Worm (Caenorhabditis elegans): Measurements from ENCODE around the gene Y116A8C.9.
"Not testable (repeated sequence)": the region's sequence is repeated elsewhere in the genome, so short reads cannot be mapped to it uniquely, and the experiment has no call there.

The Y116A8C.9 gene

DNA sequence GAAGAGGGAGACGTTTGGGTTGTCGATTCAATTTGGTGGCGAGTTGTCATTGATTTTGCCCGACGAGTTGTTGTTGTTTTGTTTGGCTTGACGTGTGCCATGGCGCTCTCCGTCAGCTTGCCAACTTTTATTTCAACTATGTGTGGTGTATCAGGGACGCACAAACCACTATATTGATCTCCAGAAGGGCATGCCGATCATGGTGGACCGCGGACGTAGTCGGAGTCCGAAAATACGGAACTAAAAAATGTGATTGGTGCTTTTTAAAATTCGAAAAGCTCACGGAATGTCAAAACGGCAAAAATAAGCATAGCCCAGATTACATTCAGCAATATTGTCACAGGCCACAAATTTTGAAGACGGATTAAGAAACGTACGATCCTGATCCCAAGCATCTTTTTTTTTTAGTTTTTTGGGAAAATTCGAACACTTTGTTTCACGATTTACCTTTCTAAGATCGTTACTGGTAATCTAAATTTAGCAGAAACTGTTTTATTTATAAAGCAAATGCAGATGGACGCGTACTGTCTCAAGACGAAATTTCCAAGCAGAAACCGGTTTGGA lies 27.3 kb downstream of the Y116A8C.9 start, which contains the start of the genes Y116A8C.470 and Y116A8C.463:
Y116A8C.470 (minus strand) TSS at position 101 of the 564 bp plus-strand sequence.
Y116A8C.463 (plus strand) TSS at position 514 of the 564 bp plus-strand sequence.
- TF ChIP-seq ceh-88 (GFP tag; IDR thresholded peaks at IDR 0.05) (no peak), nhr-85 (tag) (no peak), nhr-20 (tag; optimal IDR thresholded peaks at IDR 0.05) (no peak), nhr-77 (tag; optimal IDR thresholded peaks at IDR 0.05) (no peak), C16A3.4 (tag; optimal IDR thresholded peaks at IDR 0.05) (no peak), efl-1 (optimal IDR thresholded peaks at IDR 0.05) (no peak), efl-1 (GFP tag; optimal IDR thresholded peaks at IDR 0.05 in 1 of 2) (no peak), ztf-4 (tag; optimal IDR thresholded peaks at IDR 0.05) (no peak), mdl-1 (tag; optimal IDR thresholded peaks at IDR 0.05) (no peak), efl-3 (GFP tag; optimal IDR thresholded peaks at IDR 0.05) (no peak)

DNA sequence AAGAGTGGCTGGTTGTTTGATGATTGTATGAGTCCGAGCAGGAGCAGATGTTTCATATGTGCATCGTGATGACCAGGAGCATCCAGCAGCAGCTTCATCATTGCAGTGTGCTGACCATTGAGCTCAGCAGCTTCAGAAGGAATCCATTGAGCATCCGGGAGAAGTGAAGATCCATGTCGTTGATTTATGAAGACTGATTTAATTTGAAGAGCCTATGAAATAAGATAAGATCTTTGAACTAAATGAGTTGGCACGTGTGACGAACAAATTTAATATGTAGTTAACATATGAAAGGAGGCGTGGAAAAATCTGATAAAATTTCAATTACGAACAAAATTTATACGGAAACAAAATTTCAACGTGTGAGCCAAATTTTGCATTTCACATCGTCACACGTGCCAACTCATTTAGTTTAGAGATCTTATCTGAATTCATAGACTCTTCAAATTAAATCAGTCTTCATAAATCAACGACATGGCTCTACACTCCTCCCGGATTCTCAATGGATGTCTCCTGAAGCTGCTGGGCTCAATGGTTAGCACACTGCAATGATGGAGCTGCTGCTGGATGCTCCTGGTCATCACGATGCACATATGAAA lies 28.7 kb downstream of the Y116A8C.9 start, which contains the start of the genes Y116A8C.469 and Y116A8C.468:
Y116A8C.469 (minus strand) TSS at position 101 of the 599 bp plus-strand sequence.
Y116A8C.468 (plus strand) TSS at position 549 of the 599 bp plus-strand sequence.
- TF ChIP-seq efl-1 (optimal IDR thresholded peaks at IDR 0.05), result no peak
- TF ChIP-seq efl-1 (GFP tag; optimal IDR thresholded peaks at IDR 0.05 in 1 of 2), result peak in 1 of 2 experiments; percentile 23
- no peak for TF ChIP-seq skn-1 (tag; optimal IDR thresholded peaks at IDR 0.05)

DNA sequence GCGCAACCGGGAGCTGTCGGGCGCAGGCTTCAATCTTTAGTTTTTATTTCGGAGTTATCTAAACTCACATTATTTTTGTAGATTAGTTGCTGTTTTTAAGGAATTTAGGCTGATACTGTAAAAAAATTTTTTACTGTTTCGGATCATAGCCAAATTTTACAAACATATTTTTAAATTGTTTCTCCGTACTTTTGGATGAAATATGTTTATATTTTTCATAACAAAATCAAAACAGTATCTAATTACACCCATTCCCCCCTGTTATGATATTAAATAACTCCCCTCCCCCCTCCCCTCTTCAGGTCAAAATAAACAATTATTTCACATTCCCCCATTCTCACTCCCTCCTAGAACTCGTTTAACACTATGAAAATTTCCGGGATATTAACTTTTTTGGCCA lies 30.8 kb downstream of the Y116A8C.9 start, which contains the start of gene Y116A8C.3:
Y116A8C.3 (plus strand) TSS at position 301 of the 400 bp plus-strand sequence.
- TF ChIP-seq xbp-1 (tag; optimal IDR thresholded peaks at IDR 0.05) (no peak), egl-27 (tag; optimal IDR thresholded peaks at IDR 0.05) (no peak)

DNA sequence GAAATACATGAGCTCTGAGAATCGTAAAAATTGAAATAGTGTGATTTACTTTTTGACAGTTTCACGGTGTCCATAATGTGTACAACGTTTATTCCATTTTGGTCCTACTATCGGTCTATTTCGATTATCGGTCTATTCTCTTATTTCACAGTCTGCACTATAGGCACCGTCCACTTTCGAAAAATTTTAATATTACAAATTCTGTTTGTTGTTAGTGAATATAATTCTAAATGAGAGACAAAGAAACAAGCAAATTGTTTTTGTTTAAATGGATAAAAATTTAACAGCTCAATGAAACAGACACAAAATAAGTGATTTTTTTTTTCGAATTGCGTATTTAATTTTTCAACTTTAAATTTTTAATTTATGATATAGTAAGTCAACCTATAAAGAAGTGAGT lies 48.4 kb downstream of the Y116A8C.9 start:
- TF ChIP-seq fos-1 (tag; optimal IDR thresholded peaks at IDR 0.05), result no peak
- no peak for TF ChIP-seq hpl-2 (GFP tag; optimal IDR thresholded peaks at IDR 0.05)
- TF ChIP-seq aha-1 (tag; optimal IDR thresholded peaks at IDR 0.05), result no peak
- TF ChIP-seq jun-1 (tag; optimal IDR thresholded peaks at IDR 0.05), result no peak
- no peak for TF ChIP-seq hlh-17 (GFP tag; optimal IDR thresholded peaks at IDR 0.05; ENCODE audit: borderline replicate concordance)
- TF ChIP-seq sup-37 (GFP tag; optimal IDR thresholded peaks at IDR 0.05), result no peak
- no peak for TF ChIP-seq nhr-71 (tag; optimal IDR thresholded peaks at IDR 0.05)
- no peak for TF ChIP-seq pqm-1 (tag; optimal IDR thresholded peaks at IDR 0.05)
- TF ChIP-seq rnt-1 (tag; optimal IDR thresholded peaks at IDR 0.05), result no peak
- no peak for TF ChIP-seq efl-3 (GFP tag; optimal IDR thresholded peaks at IDR 0.05)
- no peak for TF ChIP-seq nhr-90 (tag; optimal IDR thresholded peaks at IDR 0.05; ENCODE audit: poor library complexity)

DNA sequence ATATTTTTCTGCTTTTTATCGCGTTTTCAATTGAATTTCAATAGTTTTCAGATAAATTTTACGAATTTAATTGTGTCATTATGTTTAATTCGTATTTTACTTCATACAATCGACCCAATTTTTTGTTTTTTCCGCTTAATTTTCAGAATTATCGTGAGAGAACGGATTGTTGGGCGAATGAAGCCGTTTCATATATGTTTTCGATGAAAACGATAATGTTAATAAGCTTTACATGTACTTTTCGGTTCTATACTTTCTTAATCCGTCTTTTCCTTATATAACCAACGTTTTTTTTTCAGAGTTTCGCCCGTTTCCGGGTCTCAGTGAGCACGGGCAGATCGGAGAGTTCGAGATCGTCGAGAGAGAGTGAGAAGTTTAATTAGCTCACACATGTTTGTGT lies 51.3 kb downstream of the Y116A8C.9 start, which contains the start of gene T06A10.2:
T06A10.2 (plus strand) TSS at position 301 of the 400 bp plus-strand sequence.
- not testable (repeated sequence) for TF ChIP-seq egl-13 (tag; optimal IDR thresholded peaks at IDR 0.05); efl-3 (GFP tag; optimal IDR thresholded peaks at IDR 0.05); nhr-11 (tag; optimal IDR thresholded peaks at IDR 0.05)
